Worm (Caenorhabditis elegans) whole organism, midembryonic: ENCODE data around the gene acy-2.

Experiments
- T22C8.4 ChIP-seq: fragments of 200-800 bp; sonication (Bioruptor generic); IDR thresholded peaks from 2 replicates; pipeline ENCODE4 v1.3.6; 2022; ENCODE audit warnings: missing genetic modification characterization, missing compliant biosample characterization
- flt-1 ChIP-seq: fragments of 200-800 bp; sonication (Bioruptor generic); IDR thresholded peaks from 2 replicates; pipeline ENCODE4 v1.3.6; 2022; ENCODE audit warnings: missing genetic modification characterization, missing compliant biosample characterization
- klf-2 ChIP-seq: fragments of 200-800 bp; sonication (Bioruptor generic); conservative IDR thresholded peaks from 2 replicates; pipeline ENCODE4 v1.3.6; 2022; ENCODE audit warnings: missing genetic modification reagents, missing genetic modification characterization, missing compliant biosample characterization
- med-1 ChIP-seq: sonication (generic microtip); optimal IDR thresholded peaks from 2 replicates; lab custom pipeline; 2017; ENCODE audit warnings: missing genetic modification characterization, mild to moderate bottlenecking, missing compliant biosample characterization, antibody characterized with exemption, missing genetic modification reagents; ENCODE audit not compliant: insufficient read depth
- tab-1 ChIP-seq: fragments of 200-800 bp; sonication (Bioruptor generic); IDR thresholded peaks from 2 replicates; pipeline ENCODE4 v1.3.6; 2022; ENCODE audit warnings: missing genetic modification characterization, missing compliant biosample characterization
- ztf-23 ChIP-seq: fragments of 200-800 bp; sonication (Bioruptor generic); IDR thresholded peaks from 2 replicates; pipeline ENCODE4 v1.3.6; 2022; ENCODE audit warnings: missing genetic modification reagents, missing genetic modification characterization, missing compliant biosample characterization
- ztf-29 ChIP-seq: fragments of 200-800 bp; sonication (Bioruptor generic); IDR thresholded peaks from 2 replicates; pipeline ENCODE4 v1.3.6; 2022; ENCODE audit warnings: missing genetic modification reagents, missing genetic modification characterization, missing compliant biosample characterization

ce11 chrV:5986755-5987154 is 10.9 kb downstream of the acy-2 start, which contains the start of gene C10F3.7:
- TF ChIP-seq flt-1 (GFP tag; lab: Robert Waterston, UW), result no peak
- TF ChIP-seq ztf-23 (GFP tag; lab: Robert Waterston, UW), result no peak
- TF ChIP-seq T22C8.4 (GFP tag; lab: Robert Waterston, UW), result no peak
- no peak for TF ChIP-seq klf-2
- no peak for TF ChIP-seq ztf-29 (GFP tag; lab: Robert Waterston, UW)
- no peak for TF ChIP-seq tab-1
- TF ChIP-seq med-1 (GFP tag; lab: Kevin White, UChicago), result no peak
